Fruit fly (Drosophila melanogaster): Measurements from ENCODE around the gene BicD.

Gene BicD

dm6 chr2L:17480943-17481580, 8.0 kb upstream of the BicD start, which contains the start of the genes fws and Lamtor3 (continued):
- TF ChIP-seq CG18262 (tag; optimal IDR thresholded peaks at IDR 0.05): peak; percentile 98
- TF ChIP-seq Adf1 (GFP tag; IDR thresholded peaks at IDR 0.05): peak; percentile 89
- peak; percentile 98 for TF ChIP-seq CG8924 (tag; optimal IDR thresholded peaks at IDR 0.05)
- peak; percentile 51 for TF ChIP-seq BEAF-32 (GFP tag; optimal IDR thresholded peaks at IDR 0.05)
- TF ChIP-seq shn (GFP tag; optimal IDR thresholded peaks at IDR 0.05): peak; percentile 85
- peak; percentile 97 for TF ChIP-seq CG1602 (GFP tag; optimal IDR thresholded peaks at IDR 0.05)
- peak; percentile 92 for TF ChIP-seq CG11560 (tag; IDR thresholded peaks at IDR 0.05)
- peak in 1 of 3 experiments; percentile 95 for TF ChIP-seq lola (GFP tag; optimal IDR thresholded peaks at IDR 0.05)
- peak; percentile 80 for TF ChIP-seq CG31365 (tag; optimal IDR thresholded peaks at IDR 0.05)
- peak; percentile 97 for TF ChIP-seq CG17568 (GFP tag; optimal IDR thresholded peaks at IDR 0.05)
- no peak for TF ChIP-seq lov (optimal IDR thresholded peaks at IDR 0.05)
- peak; percentile 99 for TF ChIP-seq lov (GFP tag; IDR thresholded peaks at IDR 0.05)
- peak; percentile 95 for TF ChIP-seq ssp (GFP tag; IDR thresholded peaks at IDR 0.05)
- peak; percentile 73 for TF ChIP-seq CG3995 (GFP tag; optimal IDR thresholded peaks at IDR 0.05)
- peak; percentile 82 for TF ChIP-seq Bdp1 (GFP tag; optimal IDR thresholded peaks at IDR 0.05)
- peak; percentile 98 for TF ChIP-seq CG16815 (GFP tag; optimal IDR thresholded peaks at IDR 0.05)
- TF ChIP-seq dmrt11E (tag; optimal IDR thresholded peaks at IDR 0.05): peak; percentile 98
- peak; percentile 97 for TF ChIP-seq Gsc (GFP tag; IDR thresholded peaks at IDR 0.05)
- no peak for TF ChIP-seq pan (optimal IDR thresholded peaks at IDR 0.05)
- TF ChIP-seq pan (GFP tag; optimal IDR thresholded peaks at IDR 0.05 in 1 of 2, IDR thresholded peaks at IDR 0.05 in 1 of 2): peak in 1 of 2 experiments; percentile 100
- TF ChIP-seq tgo (GFP tag; IDR thresholded peaks at IDR 0.05): peak; percentile 99
- peak; percentile 97 for TF ChIP-seq CG3281 (GFP tag; optimal IDR thresholded peaks at IDR 0.05)
- TF ChIP-seq CG11085 (GFP tag; IDR thresholded peaks at IDR 0.05): peak; percentile 99
- peak; percentile 94 for TF ChIP-seq onecut (GFP tag; IDR thresholded peaks at IDR 0.05)
- TF ChIP-seq kni (GFP tag; optimal IDR thresholded peaks at IDR 0.05): no peak
- TF ChIP-seq Opbp (GFP tag; IDR thresholded peaks at IDR 0.05; ENCODE audit: partially characterized antibody): peak; percentile 51; the same call in 1 of the 3 replicates
- TF ChIP-seq Ada2b (GFP tag; IDR thresholded peaks at IDR 0.05): peak; percentile 99
- TF ChIP-seq Optix (GFP tag; IDR thresholded peaks at IDR 0.05): peak; percentile 99
- no peak for TF ChIP-seq Hr78 (GFP tag; optimal IDR thresholded peaks at IDR 0.05)
- peak; percentile 96 for TF ChIP-seq Mad (GFP tag; optimal IDR thresholded peaks at IDR 0.05)
- peak; percentile 87 for TF ChIP-seq mam (GFP tag; optimal IDR thresholded peaks at IDR 0.05)
- peak; percentile 86 for TF ChIP-seq maf-S (GFP tag; optimal IDR thresholded peaks at IDR 0.05)
- peak; percentile 99 for TF ChIP-seq Aef1 (GFP tag; IDR thresholded peaks at IDR 0.05)
- TF ChIP-seq CG32772 (GFP tag; IDR thresholded peaks at IDR 0.05): peak; percentile 99
- peak; percentile 99 for TF ChIP-seq CG11695 (GFP tag; IDR thresholded peaks at IDR 0.05)
- TF ChIP-seq CG8359 (GFP tag; optimal IDR thresholded peaks at IDR 0.05; ENCODE audit: borderline replicate concordance): peak; percentile 90
- TF ChIP-seq tna (GFP tag; IDR thresholded peaks at IDR 0.05; ENCODE audit: partially characterized antibody): no peak; the same call in 1 of the 2 replicates
- peak; percentile 100 for TF ChIP-seq CG14441 (GFP tag; IDR thresholded peaks at IDR 0.05)
- TF ChIP-seq br (optimal IDR thresholded peaks at IDR 0.05): no peak
- peak; percentile 96 for TF ChIP-seq ham (GFP tag; IDR thresholded peaks at IDR 0.05)
- TF ChIP-seq ato (GFP tag; IDR thresholded peaks at IDR 0.05; ENCODE audit: partially characterized antibody): peak; percentile 42; the same call in 1 of the 2 replicates
- peak; percentile 84 for TF ChIP-seq CG10274 (GFP tag; optimal IDR thresholded peaks at IDR 0.05)
- peak; percentile 89 for TF ChIP-seq CG4854 (GFP tag; optimal IDR thresholded peaks at IDR 0.05)
- peak; percentile 96 for TF ChIP-seq CG12942 (GFP tag; optimal IDR thresholded peaks at IDR 0.05)
- TF ChIP-seq CG1024 (GFP tag; IDR thresholded peaks at IDR 0.05): peak; percentile 95
- TF ChIP-seq CG6254 (GFP tag; optimal IDR thresholded peaks at IDR 0.05): peak; percentile 94
- TF ChIP-seq fru (optimal IDR thresholded peaks at IDR 0.05): no peak
- no peak for TF ChIP-seq p53 (GFP tag; optimal IDR thresholded peaks at IDR 0.05)
- no peak; the same call in 1 of the 2 replicates for TF ChIP-seq inv (GFP tag; IDR thresholded peaks at IDR 0.05; ENCODE audit: partially characterized antibody)
- peak; percentile 98 for TF ChIP-seq CG17829 (tag; optimal IDR thresholded peaks at IDR 0.05)

Measured in whole organism, embryonic.